Fruit fly (Drosophila melanogaster) whole organism, embryonic: ENCODE measurements around the gene CG2898.
A peak's percentile ranks its signal among the peaks of the same experiment; 100 is the strongest.

Experiments used
- Atf3 ChIP-seq: fragments of 200-800 bp; sonication (Bioruptor generic); optimal IDR thresholded peaks from 3 replicates; lab custom pipeline; 2016; ENCODE audit warnings: missing biosample characterization, missing genetic modification characterization
- Bgb ChIP-seq: fragments of 200-800 bp; sonication (Bioruptor generic); IDR thresholded peaks from 2 replicates; pipeline ENCODE4 v1.3.6; 2022; ENCODE audit warnings: missing biosample characterization, missing genetic modification characterization; ENCODE audit not compliant: partially characterized antibody
- Bteb2 ChIP-seq: fragments of 200-800 bp; sonication (Bioruptor generic); optimal IDR thresholded peaks from 2 replicates; lab custom pipeline; 2016; ENCODE audit warnings: missing biosample characterization, missing genetic modification characterization
- CG10462 ChIP-seq: fragments of 200-800 bp; sonication (Bioruptor generic); optimal IDR thresholded peaks from 2 replicates; lab custom pipeline; 2016; ENCODE audit warnings: missing biosample characterization, missing genetic modification characterization
- CG10565 ChIP-seq: fragments of 200-800 bp; sonication (Bioruptor generic); optimal IDR thresholded peaks from 3 replicates; lab custom pipeline; 2016; ENCODE audit warnings: missing biosample characterization, mild to moderate bottlenecking, missing genetic modification characterization
- CG11723 ChIP-seq: fragments of 200-800 bp; sonication (Bioruptor generic); optimal IDR thresholded peaks from 2 replicates; lab custom pipeline; 2017; ENCODE audit warnings: missing biosample characterization, mild to moderate bottlenecking, missing genetic modification characterization
- CG13775 ChIP-seq: fragments of 200-800 bp; sonication (Bioruptor generic); optimal IDR thresholded peaks from 3 replicates; lab custom pipeline; 2017; ENCODE audit warnings: missing biosample characterization, mild to moderate bottlenecking, missing genetic modification characterization
- CG15696 ChIP-seq: fragments of 200-800 bp; sonication (Bioruptor generic); optimal IDR thresholded peaks from 2 replicates; lab custom pipeline; 2019; ENCODE audit warnings: missing biosample characterization, mild to moderate bottlenecking, missing genetic modification characterization, moderate library complexity
- CG16779 ChIP-seq: fragments of 200-800 bp; sonication (Bioruptor generic); IDR thresholded peaks from 2 replicates; pipeline ENCODE4 v1.3.6; 2022; ENCODE audit warnings: missing biosample characterization, missing genetic modification characterization
- CG17612 ChIP-seq: fragments of 200-800 bp; sonication (Bioruptor generic); IDR thresholded peaks from 2 replicates; pipeline ENCODE4 v1.3.6; 2022; ENCODE audit warnings: missing biosample characterization, missing genetic modification characterization
- CG18011 ChIP-seq: fragments of 200-800 bp; sonication (Bioruptor generic); optimal IDR thresholded peaks from 2 replicates; lab custom pipeline; 2017; ENCODE audit warnings: missing biosample characterization, missing genetic modification characterization, mild to moderate bottlenecking, moderate library complexity, missing genotype
- CG2678 ChIP-seq: fragments of 200-800 bp; sonication (Bioruptor generic); optimal IDR thresholded peaks from 3 replicates; lab custom pipeline; 2019; ENCODE audit warnings: missing biosample characterization, mild to moderate bottlenecking, missing genetic modification characterization, moderate library complexity
- CG30020 ChIP-seq: fragments of 200-800 bp; optimal IDR thresholded peaks from 2 replicates; lab custom pipeline; 2019; ENCODE audit warnings: missing biosample characterization, mild to moderate bottlenecking, missing genetic modification characterization, moderate library complexity
- CG31365 ChIP-seq: fragments of 200-800 bp; sonication (Bioruptor generic); optimal IDR thresholded peaks from 2 replicates; lab custom pipeline; 2018; ENCODE audit warnings: missing biosample characterization, mild to moderate bottlenecking, missing genetic modification characterization
- CG3281 ChIP-seq: fragments of 200-800 bp; sonication (Bioruptor generic); optimal IDR thresholded peaks from 3 replicates; lab custom pipeline; 2017; ENCODE audit warnings: missing biosample characterization, mild to moderate bottlenecking, missing genetic modification characterization
- CG34376 ChIP-seq: fragments of 200-800 bp; sonication (Bioruptor generic); optimal IDR thresholded peaks from 2 replicates; lab custom pipeline; 2018; ENCODE audit warnings: missing biosample characterization, mild to moderate bottlenecking, missing genetic modification characterization
- CG4282 ChIP-seq: fragments of 200-800 bp; sonication (Bioruptor generic); optimal IDR thresholded peaks from 2 replicates; lab custom pipeline; 2016; ENCODE audit warnings: missing biosample characterization, missing genetic modification characterization
- CG6272 ChIP-seq: fragments of 200-800 bp; sonication (Bioruptor generic); IDR thresholded peaks from 2 replicates; pipeline ENCODE4 v1.3.6; 2022; ENCODE audit warnings: missing biosample characterization, missing genetic modification characterization
- CG7928 ChIP-seq: fragments of 200-800 bp; sonication (Bioruptor generic); optimal IDR thresholded peaks from 2 replicates; lab custom pipeline; 2017; ENCODE audit warnings: missing biosample characterization, mild to moderate bottlenecking, missing genetic modification characterization
- CG8944 ChIP-seq: fragments of 200-800 bp; sonication (Bioruptor generic); optimal IDR thresholded peaks from 3 replicates; lab custom pipeline; 2016; ENCODE audit warnings: missing biosample characterization, missing genetic modification characterization
- Dip3 ChIP-seq: fragments of 200-800 bp; sonication (Bioruptor generic); optimal IDR thresholded peaks from 3 replicates; lab custom pipeline; 2016; ENCODE audit warnings: missing biosample characterization, missing genetic modification characterization
- Ets65A ChIP-seq: fragments of 200-800 bp; sonication (Bioruptor generic); peaks from one replicate; lab custom pipeline; 2016; ENCODE audit warnings: missing biosample characterization, missing genetic modification characterization
- Fer3 ChIP-seq: fragments of 200-800 bp; sonication (Bioruptor generic); optimal IDR thresholded peaks from 2 replicates; lab custom pipeline; 2018; ENCODE audit warnings: missing biosample characterization, mild to moderate bottlenecking, missing genetic modification characterization, moderate library complexity
- Gsc ChIP-seq: fragments of 200-800 bp; sonication (Bioruptor generic); IDR thresholded peaks from 2 replicates; pipeline ENCODE4 v1.3.6; 2022; ENCODE audit warnings: missing biosample characterization, missing genetic modification characterization
- H15 ChIP-seq: fragments of 200-800 bp; sonication (Bioruptor generic); IDR thresholded peaks from 3 replicates; pipeline ENCODE4 v1.3.6; 2022; ENCODE audit warnings: missing biosample characterization, missing genetic modification characterization
- HHEX ChIP-seq: fragments of 200-800 bp; sonication (Bioruptor generic); optimal IDR thresholded peaks from 3 replicates; lab custom pipeline; 2017; ENCODE audit warnings: missing biosample characterization, mild to moderate bottlenecking, missing genetic modification characterization, missing genetic modification reagents
- Hr39 ChIP-seq: fragments of >200 bp; optimal IDR thresholded peaks from 2 replicates; lab custom pipeline; 2017
- MBD-R2 ChIP-seq: fragments of 200-800 bp; sonication (Bioruptor generic); IDR thresholded peaks from 2 replicates; pipeline ENCODE4 v1.3.6; 2022; ENCODE audit warnings: missing biosample characterization, missing genetic modification characterization
- Oaz ChIP-seq: fragments of 200-800 bp; sonication (Bioruptor generic); IDR thresholded peaks from 2 replicates; pipeline ENCODE4 v1.3.6; 2022; ENCODE audit warnings: missing biosample characterization, missing genetic modification characterization
- YL-1 ChIP-seq: fragments of 200-800 bp; sonication (Bioruptor generic); optimal IDR thresholded peaks from 3 replicates; lab custom pipeline; 2017; ENCODE audit warnings: missing biosample characterization, mild to moderate bottlenecking, missing genetic modification characterization
- amos ChIP-seq: fragments of 200-800 bp; sonication (Bioruptor generic); IDR thresholded peaks from 2 replicates; pipeline ENCODE4 v1.3.6; 2022; ENCODE audit warnings: missing biosample characterization, missing genetic modification characterization; ENCODE audit not compliant: partially characterized antibody
- bsh ChIP-seq, 2 experiments: fragments of 200-800 bp; sonication (Bioruptor generic); optimal IDR thresholded peaks; 2 replicates each; lab custom pipeline; 2017 to 2018; ENCODE audit warnings: mild to moderate bottlenecking in 2 of 2, missing biosample characterization in 2 of 2, missing genetic modification characterization in 2 of 2, moderate library complexity in 1 of 2
- caup ChIP-seq: fragments of 200-800 bp; sonication (Bioruptor generic); optimal IDR thresholded peaks from 3 replicates; lab custom pipeline; 2017; ENCODE audit warnings: missing biosample characterization, mild to moderate bottlenecking, missing genetic modification characterization, moderate library complexity; ENCODE audit not compliant: severe bottlenecking
- crp ChIP-seq, 2 experiments: fragments of 200-800 bp; sonication (Bioruptor generic); optimal IDR thresholded peaks; 2 replicates in 1 of 2; 3 replicates in 1 of 2; lab custom pipeline; 2017; ENCODE audit warnings: missing biosample characterization in 2 of 2, missing genetic modification characterization in 2 of 2, mild to moderate bottlenecking in 1 of 2, moderate library complexity in 1 of 2
- cwo ChIP-seq: fragments of 200-800 bp; sonication (Bioruptor generic); optimal IDR thresholded peaks from 3 replicates; lab custom pipeline; 2017; ENCODE audit warnings: missing biosample characterization, missing genetic modification characterization, mild to moderate bottlenecking, moderate library complexity, missing genetic modification reagents
- dan ChIP-seq: fragments of 200-800 bp; sonication (Bioruptor generic); IDR thresholded peaks from 2 replicates; pipeline ENCODE4 v1.3.6; 2022; ENCODE audit warnings: missing biosample characterization, missing genetic modification characterization
- ewg ChIP-seq: fragments of 200-800 bp; sonication (Bioruptor generic); optimal IDR thresholded peaks from 3 replicates; lab custom pipeline; 2017; ENCODE audit warnings: mild to moderate bottlenecking, missing biosample characterization, missing genetic modification reagents, missing genetic modification characterization
- gsb-n ChIP-seq: fragments of 200-800 bp; sonication (Bioruptor generic); optimal IDR thresholded peaks from 3 replicates; lab custom pipeline; 2018; ENCODE audit warnings: missing biosample characterization, mild to moderate bottlenecking, missing genetic modification characterization
- ham ChIP-seq: fragments of 200-800 bp; sonication (Bioruptor generic); IDR thresholded peaks from 2 replicates; pipeline ENCODE4 v1.3.6; 2022; ENCODE audit warnings: missing biosample characterization, missing genetic modification characterization
- hb ChIP-seq: fragments of 200-800 bp; sonication (Bioruptor generic); IDR thresholded peaks from 3 replicates; pipeline ENCODE4 v1.3.6; 2022; ENCODE audit warnings: missing biosample characterization, missing genetic modification characterization; ENCODE audit not compliant: partially characterized antibody
- lola ChIP-seq, 3 experiments: fragments of >200 bp in 2 of 3; fragments of 200-800 bp in 1 of 3; sonication (Bioruptor generic) in 1 of 3; optimal IDR thresholded peaks; 2 replicates each; lab custom pipeline; 2017 to 2019; ENCODE audit warnings: missing biosample characterization in 3 of 3, missing genetic modification characterization in 3 of 3, mild to moderate bottlenecking in 1 of 3, moderate library complexity in 1 of 3
- pzg ChIP-seq: fragments of 200-800 bp; sonication (Bioruptor generic); optimal IDR thresholded peaks from 3 replicates; lab custom pipeline; 2018; ENCODE audit warnings: missing biosample characterization, mild to moderate bottlenecking, missing genetic modification characterization, moderate library complexity
- stwl ChIP-seq: fragments of 200-800 bp; sonication (Bioruptor generic); optimal IDR thresholded peaks from 3 replicates; lab custom pipeline; 2018; ENCODE audit warnings: missing biosample characterization, mild to moderate bottlenecking, missing genetic modification characterization, moderate library complexity
- tup ChIP-seq: fragments of 200-800 bp; sonication (Bioruptor generic); optimal IDR thresholded peaks from 2 replicates; lab custom pipeline; 2016; ENCODE audit warnings: missing biosample characterization, mild to moderate bottlenecking, missing genetic modification characterization, moderate library complexity
- zfh2 ChIP-seq: fragments of 200-800 bp; sonication (Bioruptor generic); optimal IDR thresholded peaks from 2 replicates; lab custom pipeline; 2016; ENCODE audit warnings: missing biosample characterization, missing genetic modification characterization

Gene CG2898

DNA sequence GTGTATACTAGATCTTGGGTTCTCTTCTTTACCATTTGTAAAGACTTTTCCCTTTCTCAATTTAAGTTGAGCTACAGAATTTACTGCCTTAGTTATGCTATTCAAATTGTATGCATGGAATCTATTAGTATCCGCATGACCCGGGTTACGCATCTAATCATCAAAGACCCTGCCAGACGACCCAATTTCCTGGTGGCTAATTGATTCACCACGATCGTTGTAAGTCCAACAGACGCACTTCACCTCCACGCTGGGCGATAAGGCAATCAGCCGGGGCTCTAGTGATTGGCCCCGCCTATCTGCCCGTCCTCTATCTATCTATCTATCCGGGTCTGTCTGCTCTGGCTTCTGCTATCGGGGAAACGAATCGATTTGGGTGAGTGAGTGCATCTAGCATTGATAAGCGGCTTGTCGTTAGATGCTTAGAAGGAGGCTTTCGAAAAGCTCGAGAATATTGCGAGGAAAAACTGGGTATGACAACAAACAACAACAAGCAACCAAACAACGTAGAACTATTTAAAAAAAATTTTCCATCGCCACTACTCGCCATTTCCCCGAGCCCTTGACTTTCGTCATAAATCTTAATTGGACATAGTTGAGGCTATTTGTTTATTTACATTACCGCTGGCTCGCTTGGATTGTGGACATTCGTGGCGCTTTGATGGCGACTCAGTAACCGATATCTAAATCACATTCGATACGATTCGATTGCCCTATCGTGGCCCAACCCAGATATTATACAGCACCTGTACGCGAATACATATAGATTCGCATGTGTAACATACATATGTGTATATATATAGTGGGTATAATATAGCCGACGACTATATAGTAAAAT lies 4.8 kb upstream of the CG2898 start (continued):
- TF ChIP-seq CG10462 = no peak
- no peak for TF ChIP-seq Fer3 (tag; lab: Kevin White, UChicago)
- no peak for TF ChIP-seq CG11723 (GFP tag; lab: Kevin White, UChicago)
- peak; percentile 3 for TF ChIP-seq HHEX
- TF ChIP-seq gsb-n (tag; lab: Kevin White, UChicago) = peak; percentile 13

DNA sequence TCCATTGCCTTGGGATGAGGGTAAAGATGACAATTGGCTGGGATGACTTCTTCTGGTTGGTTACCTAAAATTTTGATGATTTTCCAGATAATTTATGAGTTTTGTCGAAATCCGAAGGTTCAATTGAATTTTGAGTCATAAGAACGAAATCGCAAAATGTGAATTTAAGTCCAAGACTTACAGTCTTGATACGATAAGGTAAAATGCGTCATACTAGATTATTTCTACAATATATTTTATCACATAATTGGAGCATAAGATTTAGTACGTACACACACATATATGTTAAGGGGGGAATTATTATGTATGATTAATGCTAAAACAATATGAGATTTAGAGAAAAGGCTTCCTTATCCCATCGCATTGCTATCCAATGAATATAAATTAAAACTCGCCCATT lies 6.1 kb downstream of the CG2898 start, which contains the start of gene CG32681:
TSS of gene CG32681 (minus strand) at position 101 of the 400 bp plus-strand sequence.
- TF ChIP-seq Ets65A (GFP tag; lab: Kevin White, UChicago) (no peak), CG18011 (GFP tag; lab: Kevin White, UChicago) (no peak), lola (GFP tag; optimal IDR thresholded peaks at IDR 0.05; lab: Kevin White, UChicago) (no peak), caup (GFP tag; lab: Kevin White, UChicago) (no peak), CG16779 (GFP tag; lab: Robert Waterston, UW) (no peak), MBD-R2 (GFP tag; lab: Robert Waterston, UW) (no peak), Atf3 (GFP tag; lab: Kevin White, UChicago) (no peak)

DNA sequence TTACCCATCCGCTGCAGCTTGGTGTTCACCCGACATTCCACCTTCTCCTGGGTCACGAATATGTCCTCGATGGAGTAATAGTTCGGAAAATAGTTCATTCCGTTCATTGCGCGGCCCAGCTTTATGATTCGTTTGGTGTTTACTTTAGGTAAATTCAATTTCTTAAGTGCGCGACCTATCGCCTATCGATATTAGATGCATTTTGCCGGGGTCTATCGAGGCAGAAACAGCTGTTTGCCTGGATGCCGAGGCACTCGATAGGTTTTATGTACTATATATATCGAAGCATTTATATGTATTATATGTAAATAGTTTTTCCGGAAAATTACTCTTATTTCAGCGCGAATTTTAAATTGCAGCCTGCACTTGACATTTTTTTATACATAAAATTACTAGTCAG lies 9.8 kb downstream of the CG2898 start:
- TF ChIP-seq ewg (no peak), YL-1 (GFP tag; lab: Kevin White, UChicago) (no peak), Hr39 (lab: Kevin White, UChicago) (no peak), crp (GFP tag; optimal IDR thresholded peaks at IDR 0.05; lab: Kevin White, UChicago) (peak in 1 of 2 experiments; percentile 82), CG10565 (no peak), CG17612 (no peak), tup (GFP tag; lab: Kevin White, UChicago) (no peak), MBD-R2 (GFP tag; lab: Robert Waterston, UW) (peak; percentile 48; the same call in 1 of the 2 replicates), pzg (GFP tag; lab: Kevin White, UChicago) (peak; percentile 33), CG3281 (GFP tag; lab: Kevin White, UChicago) (no peak), CG15696 (tag; lab: Kevin White, UChicago) (no peak), bsh (GFP tag; optimal IDR thresholded peaks at IDR 0.05; lab: Kevin White, UChicago) (no peak), CG8944 (no peak), cwo (GFP tag; lab: Kevin White, UChicago) (no peak), dan (no peak), zfh2 (no peak), CG4282 (GFP tag; lab: Kevin White, UChicago) (no peak), H15 (GFP tag; lab: Robert Waterston, UW) (no peak), hb (GFP tag; lab: Robert Waterston, UW) (peak; percentile 77), gsb-n (tag; lab: Kevin White, UChicago) (no peak), Oaz (no peak), Bgb (GFP tag; lab: Robert Waterston, UW) (peak; percentile 66), CG7928 (GFP tag; lab: Kevin White, UChicago) (no peak), CG13775 (GFP tag; lab: Kevin White, UChicago) (no peak), Dip3 (GFP tag; lab: Kevin White, UChicago) (no peak), CG6272 (GFP tag; lab: Robert Waterston, UW) (no peak), CG34376 (GFP tag; lab: Kevin White, UChicago) (no peak), Gsc (GFP tag; lab: Robert Waterston, UW) (no peak), stwl (tag; lab: Kevin White, UChicago) (peak; percentile 78), CG31365 (tag; lab: Kevin White, UChicago) (no peak), CG2678 (no peak), Bteb2 (GFP tag; lab: Kevin White, UChicago) (no peak), ham (GFP tag; lab: Robert Waterston, UW) (no peak), CG30020 (tag; lab: Kevin White, UChicago) (no peak), amos (GFP tag; lab: Robert Waterston, UW) (peak; percentile 54; the same call in 1 of the 2 replicates)
